Worm (Caenorhabditis elegans): Measurements from ENCODE around the gene nspe-5.

nspe-5 gene

DNA sequence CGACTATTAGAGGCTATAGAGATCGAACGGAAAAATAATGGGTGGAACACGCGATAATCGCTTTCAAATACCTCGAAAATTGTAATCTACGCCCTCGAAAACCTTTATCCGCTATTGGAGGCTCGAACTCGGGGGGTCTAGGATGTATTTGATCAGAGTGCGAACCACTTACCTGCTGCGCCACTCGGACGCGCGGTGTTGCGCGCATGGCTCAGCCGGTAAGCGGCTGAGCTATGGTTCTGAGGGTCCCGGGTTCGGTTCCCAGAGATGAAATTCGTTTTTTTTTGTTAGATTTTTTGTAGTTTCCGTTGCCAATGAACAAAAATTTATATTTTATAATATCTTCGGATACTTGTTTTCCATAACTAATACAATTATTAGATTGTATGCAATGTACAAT is 39.5 kb downstream of the nspe-5 start:
- no peak for TF ChIP-seq B0261.1 (tag; optimal IDR thresholded peaks at IDR 0.05)
- no peak for TF ChIP-seq ets-4 (GFP tag; optimal IDR thresholded peaks at IDR 0.05)
- TF ChIP-seq K11D2.4 (GFP tag; IDR thresholded peaks at IDR 0.05): no peak
- TF ChIP-seq rcor-1 (GFP tag; IDR thresholded peaks at IDR 0.05): no peak
- TF ChIP-seq lir-1 (GFP tag; conservative IDR thresholded peaks at IDR 0.05): no peak
- TF ChIP-seq repo-1 (tag; optimal IDR thresholded peaks at IDR 0.05): no peak
- TF ChIP-seq Y79H2A.3 (GFP tag; conservative IDR thresholded peaks at IDR 0.05): no peak
- TF ChIP-seq zim-3 (tag; optimal IDR thresholded peaks at IDR 0.05): no peak
- no peak for TF ChIP-seq nfya-2 (GFP tag; IDR thresholded peaks at IDR 0.05)
- no peak for TF ChIP-seq sptf-2 (GFP tag; optimal IDR thresholded peaks at IDR 0.05)
- TF ChIP-seq attf-6 (GFP tag; IDR thresholded peaks at IDR 0.05): no peak
- no peak for TF ChIP-seq snpc-3.4 (tag; optimal IDR thresholded peaks at IDR 0.05)
- TF ChIP-seq F10E7.11 (tag; optimal IDR thresholded peaks at IDR 0.05): no peak
- no peak for TF ChIP-seq ztf-22 (GFP tag; optimal IDR thresholded peaks at IDR 0.05)
- no peak for TF ChIP-seq rec-8 (tag; optimal IDR thresholded peaks at IDR 0.05)
- TF ChIP-seq sdz-38 (tag; optimal IDR thresholded peaks at IDR 0.05): no peak
- TF ChIP-seq ceh-100 (GFP tag; IDR thresholded peaks at IDR 0.05): no peak
- TF ChIP-seq lsy-27 (tag; optimal IDR thresholded peaks at IDR 0.05; ENCODE audit: borderline replicate concordance, insufficient read depth): no peak
- peak; percentile 77 for TF ChIP-seq tbp1 (GFP tag; optimal IDR thresholded peaks at IDR 0.05)
- no peak for TF ChIP-seq B0035.1 (tag; optimal IDR thresholded peaks at IDR 0.05)
- TF ChIP-seq madf-8 (GFP tag; conservative IDR thresholded peaks at IDR 0.05): no peak
- no peak for TF ChIP-seq ceh-91 (GFP tag; IDR thresholded peaks at IDR 0.05)
- no peak for TF ChIP-seq ceh-58 (GFP tag; IDR thresholded peaks at IDR 0.05)
- TF ChIP-seq sea-2 (GFP tag; IDR thresholded peaks at IDR 0.05): no peak
- TF ChIP-seq pbrm-1 (GFP tag; IDR thresholded peaks at IDR 0.05): peak; percentile 41; the same call in 1 of the 2 replicates
- no peak for TF ChIP-seq hmg-20 (GFP tag; IDR thresholded peaks at IDR 0.05)
- TF ChIP-seq ztf-18 (tag; optimal IDR thresholded peaks at IDR 0.05): no peak
- TF ChIP-seq akir-1 (GFP tag; optimal IDR thresholded peaks at IDR 0.05): no peak
- no peak for TF ChIP-seq F57A8.1 (GFP tag; optimal IDR thresholded peaks at IDR 0.05)
- TF ChIP-seq nfya-1 (tag; optimal IDR thresholded peaks at IDR 0.05; ENCODE audit: borderline replicate concordance, insufficient read depth): no peak
- TF ChIP-seq F33H1.4 (GFP tag; IDR thresholded peaks at IDR 0.05): no peak
- no peak for TF ChIP-seq Y56A3A.18 (GFP tag; IDR thresholded peaks at IDR 0.05)
- TF ChIP-seq cebp-2 (GFP tag; IDR thresholded peaks at IDR 0.05): no peak
- no peak for TF ChIP-seq fkh-3 (tag; optimal IDR thresholded peaks at IDR 0.05)
- TF ChIP-seq attf-3 (GFP tag; conservative IDR thresholded peaks at IDR 0.05): no peak
- no peak for TF ChIP-seq pha-4 (tag; optimal IDR thresholded peaks at IDR 0.05)
- TF ChIP-seq rpc-1 (optimal IDR thresholded peaks at IDR 0.05): no peak
- TF ChIP-seq rpc-1 (tag; optimal IDR thresholded peaks at IDR 0.05): peak; percentile 54
- TF ChIP-seq ceh-79 (tag; optimal IDR thresholded peaks at IDR 0.05): no peak
- no peak for TF ChIP-seq hrde-1 (tag; optimal IDR thresholded peaks at IDR 0.05; ENCODE audit: borderline replicate concordance)
- TF ChIP-seq bed-1 (GFP tag; IDR thresholded peaks at IDR 0.05): no peak
- TF ChIP-seq egrh-3 (GFP tag; IDR thresholded peaks at IDR 0.05): peak; percentile 51; the same call in 1 of the 2 replicates
- TF ChIP-seq egl-18 (GFP tag; IDR thresholded peaks at IDR 0.05): no peak
- peak; percentile 45 for TF ChIP-seq mcd-1 (GFP tag; IDR thresholded peaks at IDR 0.05)
- no peak for TF ChIP-seq madf-10 (tag; optimal IDR thresholded peaks at IDR 0.05)
- TF ChIP-seq snpc-1.3 (tag; optimal IDR thresholded peaks at IDR 0.05; ENCODE audit: insufficient read depth): no peak
- no peak for TF ChIP-seq madf-6 (GFP tag; IDR thresholded peaks at IDR 0.05)
- no peak for TF ChIP-seq ztf-26 (tag; optimal IDR thresholded peaks at IDR 0.05)
- TF ChIP-seq ztf-28 (GFP tag; IDR thresholded peaks at IDR 0.05): peak; percentile 90

Measured in whole organism, young adult.